Fruit fly (Drosophila melanogaster): ENCODE measurements around the gene CG7333.

DNA sequence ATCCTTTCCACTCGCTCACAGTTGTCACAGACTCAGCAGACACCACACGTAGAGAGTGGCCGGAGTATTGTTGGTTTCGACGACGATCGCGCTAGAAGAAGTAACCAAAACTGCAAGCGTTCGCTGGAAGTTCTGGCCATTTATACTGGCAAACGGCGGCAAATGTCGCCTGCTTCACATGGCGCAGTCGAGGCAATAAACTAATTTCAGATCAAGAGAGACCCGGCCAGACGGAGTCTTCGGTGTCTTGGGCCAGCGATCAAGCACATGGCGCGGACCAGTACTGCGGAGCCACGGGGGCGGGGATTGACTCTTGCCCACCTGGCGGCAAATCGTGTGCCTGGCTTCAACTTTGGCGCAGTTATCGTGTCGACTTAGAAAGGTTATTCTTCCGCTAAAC is 1.6 kb upstream of the CG7333 start, which contains the start of gene Cpr92A:
- TF ChIP-seq Pif1B (GFP tag; optimal IDR thresholded peaks at IDR 0.05) (no peak), fd96Ca (GFP tag; IDR thresholded peaks at IDR 0.05) (no peak), gl (tag; optimal IDR thresholded peaks at IDR 0.05) (no peak), EcR (GFP tag; optimal IDR thresholded peaks at IDR 0.05) (no peak)
